Fruit fly (Drosophila melanogaster) whole organism, wandering third instar larva: Measurements from ENCODE around the gene SP555.

ENCODE experiments used
- Abd-B ChIP-seq: fragments of >200 bp; optimal IDR thresholded peaks from 2 replicates; lab custom pipeline; 2017; ENCODE audit warnings: missing biosample characterization, missing genetic modification characterization
- CG32264 ChIP-seq: fragments of 200-800 bp; sonication (Bioruptor generic); optimal IDR thresholded peaks from 2 replicates; lab custom pipeline; 2016; ENCODE audit warnings: missing biosample characterization, missing genetic modification characterization
- CG9705 ChIP-seq: fragments of 200-800 bp; sonication (Bioruptor generic); optimal IDR thresholded peaks from 2 replicates; lab custom pipeline; 2018; ENCODE audit warnings: missing biosample characterization, mild to moderate bottlenecking, missing genetic modification characterization
- Dif ChIP-seq: fragments of 200-275, 200-300 bp; sonication (Bioruptor generic); optimal IDR thresholded peaks from 2 replicates; lab custom pipeline; 2018; ENCODE audit warnings: missing biosample characterization, missing genetic modification characterization; ENCODE audit not compliant: partially characterized antibody
- HLH106 ChIP-seq: fragments of 200-800 bp; optimal IDR thresholded peaks from 3 replicates; lab custom pipeline; 2019; ENCODE audit warnings: missing biosample characterization, mild to moderate bottlenecking, missing genetic modification characterization, moderate library complexity
- Hnf4 ChIP-seq: fragments of 200-800 bp; sonication (Bioruptor generic); optimal IDR thresholded peaks from 2 replicates; lab custom pipeline; 2016; ENCODE audit warnings: missing biosample characterization, mild to moderate bottlenecking, missing genetic modification characterization
- Hr78 ChIP-seq: fragments of >200 bp; optimal IDR thresholded peaks from 2 replicates; lab custom pipeline; 2017; ENCODE audit warnings: missing biosample characterization, missing genetic modification characterization
- Hr83 ChIP-seq: fragments of 200-300 bp; sonication (Bioruptor generic); optimal IDR thresholded peaks from 2 replicates; lab custom pipeline; 2016; ENCODE audit warnings: missing biosample characterization, mild to moderate bottlenecking, missing genetic modification characterization, moderate library complexity; ENCODE audit not compliant: poor library complexity, severe bottlenecking
- Jra ChIP-seq: sonication (Bioruptor generic); optimal IDR thresholded peaks from 2 replicates; lab custom pipeline; 2016; ENCODE audit warnings: missing biosample characterization, missing genetic modification characterization
- Myc ChIP-seq: fragments of >200 bp; optimal IDR thresholded peaks from 2 replicates; lab custom pipeline; 2017
- OdsH ChIP-seq: fragments of 200-800 bp; sonication (Bioruptor generic); optimal IDR thresholded peaks from 2 replicates; lab custom pipeline; 2016; ENCODE audit warnings: missing biosample characterization, mild to moderate bottlenecking, missing genetic modification characterization
- Rel ChIP-seq, 2 experiments: fragments of 200-800 bp; sonication (Bioruptor generic) in 1 of 2; optimal IDR thresholded peaks; 2 replicates in 1 of 2; 3 replicates in 1 of 2; lab custom pipeline; 2016 to 2019; ENCODE audit warnings: mild to moderate bottlenecking in 2 of 2, missing biosample characterization in 2 of 2, missing genetic modification characterization in 2 of 2, moderate library complexity in 1 of 2
- Sp1 ChIP-seq: fragments of 200-800 bp; sonication (Bioruptor generic); optimal IDR thresholded peaks from 3 replicates; lab custom pipeline; 2019; ENCODE audit warnings: missing biosample characterization, mild to moderate bottlenecking, missing genetic modification characterization, moderate library complexity
- Vsx2 ChIP-seq: fragments of 200-300, 225-300 bp; sonication (Bioruptor generic); optimal IDR thresholded peaks from 2 replicates; lab custom pipeline; 2018; ENCODE audit warnings: missing biosample characterization, missing genetic modification characterization; ENCODE audit not compliant: partially characterized antibody
- brk ChIP-seq: fragments of 200-800 bp; sonication (Bioruptor generic); optimal IDR thresholded peaks from 2 replicates; lab custom pipeline; 2016; ENCODE audit warnings: missing biosample characterization, mild to moderate bottlenecking, missing genetic modification characterization
- dmrt93B ChIP-seq: fragments of 200-800 bp; sonication (Bioruptor generic); optimal IDR thresholded peaks from 2 replicates; lab custom pipeline; 2018; ENCODE audit warnings: missing biosample characterization, mild to moderate bottlenecking, missing genetic modification characterization
- dsf ChIP-seq: sonication (Bioruptor generic); optimal IDR thresholded peaks from 2 replicates; lab custom pipeline; 2016; ENCODE audit warnings: missing biosample characterization, missing genetic modification characterization, borderline replicate concordance
- ey ChIP-seq: fragments of 200-800 bp; sonication (Bioruptor generic); optimal IDR thresholded peaks from 2 replicates; lab custom pipeline; 2016; ENCODE audit warnings: missing biosample characterization, missing genetic modification characterization
- foxo ChIP-seq, 2 experiments: fragments of 200-800 bp; sonication (Bioruptor generic); optimal IDR thresholded peaks; 2 replicates in 1 of 2; 3 replicates in 1 of 2; lab custom pipeline; 2016 to 2017; ENCODE audit warnings: missing biosample characterization in 2 of 2, missing genetic modification characterization in 2 of 2
- fru ChIP-seq: fragments of 200-800 bp; sonication (Bioruptor generic); optimal IDR thresholded peaks from 3 replicates; lab custom pipeline; 2016; ENCODE audit warnings: missing biosample characterization, mild to moderate bottlenecking, missing genetic modification characterization
- h ChIP-seq: fragments of 200-800 bp; sonication (Bioruptor generic); optimal IDR thresholded peaks from 3 replicates; lab custom pipeline; 2016; ENCODE audit warnings: missing biosample characterization, mild to moderate bottlenecking, missing genetic modification characterization
- jim ChIP-seq: fragments of 175-275, 200-325 bp; sonication (Bioruptor generic); optimal IDR thresholded peaks from 2 replicates; lab custom pipeline; 2016; ENCODE audit warnings: missing biosample characterization, mild to moderate bottlenecking, missing genetic modification characterization
- lola ChIP-seq: fragments of >200 bp; optimal IDR thresholded peaks from 2 replicates; lab custom pipeline; 2017; ENCODE audit warnings: missing biosample characterization, missing genetic modification characterization
- psq ChIP-seq: fragments of 200-800 bp; sonication (Bioruptor generic); optimal IDR thresholded peaks from 3 replicates; lab custom pipeline; 2017; ENCODE audit warnings: missing biosample characterization, mild to moderate bottlenecking, missing genetic modification characterization, moderate library complexity
- rgr ChIP-seq: fragments of 200-800 bp; sonication (Bioruptor generic); optimal IDR thresholded peaks from 3 replicates; lab custom pipeline; 2016; ENCODE audit warnings: missing biosample characterization, mild to moderate bottlenecking, missing genetic modification characterization
- sage ChIP-seq: fragments of 200-800 bp; sonication (Bioruptor generic); optimal IDR thresholded peaks from 2 replicates; lab custom pipeline; 2016; ENCODE audit warnings: missing biosample characterization, mild to moderate bottlenecking, missing genetic modification characterization
- sv ChIP-seq: fragments of 200-800 bp; sonication (Bioruptor generic); optimal IDR thresholded peaks from 3 replicates; lab custom pipeline; 2016; ENCODE audit warnings: missing biosample characterization, missing genetic modification characterization
- usp ChIP-seq: fragments of >200 bp; optimal IDR thresholded peaks from 2 replicates; lab custom pipeline; 2017; ENCODE audit warnings: missing biosample characterization, missing genetic modification characterization

SP555 gene

DNA sequence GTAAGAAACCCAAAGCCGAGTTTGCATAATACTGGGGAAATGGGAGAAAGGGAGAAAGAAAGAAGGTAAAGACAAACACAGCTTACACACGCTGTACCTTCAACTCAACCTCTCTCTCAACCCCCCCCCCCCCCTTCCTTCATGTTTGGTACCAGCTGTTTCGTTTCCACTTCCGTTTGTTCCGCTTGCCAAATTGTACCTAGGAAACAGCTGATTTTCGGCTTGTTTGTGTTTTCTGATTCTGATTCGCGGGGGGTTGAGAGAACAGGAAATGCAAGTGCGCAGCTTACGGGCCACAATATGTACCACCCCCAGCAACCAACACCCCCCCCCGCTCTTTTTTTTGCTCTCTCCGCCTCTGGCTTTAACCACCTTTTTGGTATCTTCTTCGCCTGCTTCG, 26.4 kb downstream of the SP555 start:
- TF ChIP-seq psq (GFP tag; lab: Kevin White, UChicago) (peak; percentile 68), foxo (GFP tag; optimal IDR thresholded peaks at IDR 0.05; lab: Kevin White, UChicago) (no peak)

DNA sequence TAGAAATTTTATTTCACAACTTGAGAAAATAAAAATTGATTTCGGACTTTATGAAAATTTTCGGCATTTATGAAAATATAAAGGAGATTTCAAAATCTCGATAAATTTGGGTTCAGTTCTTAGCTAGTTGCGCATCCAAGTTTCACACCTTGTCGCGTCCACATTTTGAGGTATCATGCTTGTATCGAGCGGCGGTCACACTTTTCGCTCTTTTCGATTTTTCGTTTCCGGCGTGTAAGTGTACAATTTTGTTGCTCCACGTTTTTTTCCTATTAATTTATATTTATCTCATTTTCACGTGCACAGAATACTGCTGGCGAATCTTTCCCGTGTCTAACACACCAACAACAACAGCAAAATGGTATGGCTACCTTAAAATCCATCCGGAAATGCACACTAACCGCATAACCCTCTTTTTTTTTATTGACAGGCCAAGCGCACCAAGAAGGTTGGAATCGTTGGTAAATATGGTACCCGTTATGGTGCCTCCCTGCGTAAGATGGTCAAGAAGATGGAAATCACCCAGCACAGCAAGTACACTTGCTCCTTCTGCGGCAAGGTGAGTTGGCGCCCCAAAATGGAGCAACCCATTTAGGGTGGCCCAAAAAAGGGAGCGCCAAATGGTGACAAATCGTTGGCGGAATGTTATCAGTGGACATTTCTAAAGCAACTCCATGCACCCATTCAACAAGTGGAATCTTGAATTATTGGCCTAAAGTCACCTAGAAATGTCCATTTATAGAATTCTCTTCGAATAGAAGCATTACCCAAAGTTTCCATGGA, 33.5 kb downstream of the SP555 start, which contains the start of gene RpL37A:
RpL37A (plus strand) TSS at position 161 of the 783 bp plus-strand sequence.
- TF ChIP-seq HLH106 (peak; percentile 64), Jra (GFP tag; lab: Kevin White, UChicago) (peak; percentile 12), CG9705 (GFP tag; lab: Kevin White, UChicago) (peak; percentile 69), h (GFP tag; lab: Kevin White, UChicago) (peak; percentile 78), CG32264 (peak; percentile 43), usp (GFP tag; lab: Kevin White, UChicago) (no peak), Myc (lab: Kevin White, UChicago) (peak; percentile 5), dmrt93B (GFP tag; lab: Kevin White, UChicago) (peak; percentile 73), fru (GFP tag; lab: Kevin White, UChicago) (peak; percentile 52), rgr (GFP tag; lab: Kevin White, UChicago) (peak; percentile 89), Dif (GFP tag; lab: Kevin White, UChicago) (peak; percentile 19), Hr78 (GFP tag; lab: Kevin White, UChicago) (no peak), Sp1 (peak; percentile 73), psq (GFP tag; lab: Kevin White, UChicago) (peak; percentile 24), dsf (GFP tag; lab: Kevin White, UChicago) (peak; percentile 12), brk (GFP tag; lab: Kevin White, UChicago) (no peak), foxo (GFP tag; optimal IDR thresholded peaks at IDR 0.05; lab: Kevin White, UChicago) (peak in 1 of 2 experiments; percentile 62), Abd-B (GFP tag; lab: Kevin White, UChicago) (no peak), Vsx2 (GFP tag; lab: Kevin White, UChicago) (peak; percentile 38), OdsH (GFP tag; lab: Kevin White, UChicago) (peak; percentile 31), Hnf4 (GFP tag; lab: Kevin White, UChicago) (peak; percentile 12), ey (GFP tag; lab: Kevin White, UChicago) (no peak), Hr83 (GFP tag; lab: Kevin White, UChicago) (peak; percentile 86), jim (no peak), sage (GFP tag; lab: Kevin White, UChicago) (peak; percentile 73), sv (GFP tag; lab: Kevin White, UChicago) (peak; percentile 82), Rel (GFP tag; optimal IDR thresholded peaks at IDR 0.05; lab: Kevin White, UChicago) (peak; percentile 66), Rel (tag; optimal IDR thresholded peaks at IDR 0.05; lab: Kevin White, UChicago) (peak; percentile 50), lola (GFP tag; lab: Kevin White, UChicago) (no peak)

DNA sequence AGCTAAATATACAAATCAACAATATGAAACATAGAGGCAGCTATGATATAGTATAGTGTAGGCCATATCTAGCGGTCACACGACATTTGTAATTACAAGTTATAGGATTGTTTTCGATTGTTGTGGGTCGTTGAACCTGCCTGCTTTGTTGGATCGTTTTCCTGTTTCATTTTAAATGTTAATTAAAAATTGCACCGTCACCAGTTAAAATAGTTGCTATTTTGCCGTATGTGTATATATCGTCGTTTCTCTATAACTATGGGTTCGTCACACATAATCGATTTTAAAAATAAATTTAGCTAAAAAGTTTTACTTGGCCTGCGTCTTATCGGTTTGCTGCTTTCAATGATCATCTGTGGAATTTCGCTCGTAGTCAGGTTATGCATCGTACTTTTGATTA, 34.8 kb downstream of the SP555 start:
- TF ChIP-seq dmrt93B (GFP tag; lab: Kevin White, UChicago) (no peak), Rel (GFP tag; optimal IDR thresholded peaks at IDR 0.05; lab: Kevin White, UChicago) (no peak), Rel (tag; optimal IDR thresholded peaks at IDR 0.05; lab: Kevin White, UChicago) (no peak), Sp1 (no peak), psq (GFP tag; lab: Kevin White, UChicago) (no peak), CG32264 (no peak), Vsx2 (GFP tag; lab: Kevin White, UChicago) (no peak), dsf (GFP tag; lab: Kevin White, UChicago) (no peak), Hr78 (GFP tag; lab: Kevin White, UChicago) (no peak)

DNA sequence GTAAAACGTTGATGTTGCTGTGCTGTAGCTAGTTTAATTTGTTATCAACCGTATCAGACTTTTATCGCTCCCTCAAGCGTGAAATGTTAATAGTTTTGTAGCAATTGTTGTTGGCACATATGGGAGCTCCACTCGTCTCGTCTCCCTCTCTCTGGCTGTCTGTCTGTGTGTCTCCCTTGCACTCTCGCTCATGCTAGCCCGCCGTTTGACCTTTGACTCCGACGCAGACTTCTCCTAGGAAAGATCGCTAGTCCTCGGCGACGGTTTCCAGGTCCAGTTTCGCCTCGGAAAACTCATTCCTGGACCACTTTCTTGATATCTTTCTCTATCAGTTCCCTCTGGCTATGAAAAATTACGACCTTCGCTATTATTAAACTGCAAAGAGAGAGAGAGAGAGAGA, 41.7 kb downstream of the SP555 start:
- TF ChIP-seq Rel (GFP tag; optimal IDR thresholded peaks at IDR 0.05; lab: Kevin White, UChicago) (no peak), Rel (tag; optimal IDR thresholded peaks at IDR 0.05; lab: Kevin White, UChicago) (no peak), Abd-B (GFP tag; lab: Kevin White, UChicago) (no peak), Jra (GFP tag; lab: Kevin White, UChicago) (no peak), dmrt93B (GFP tag; lab: Kevin White, UChicago) (no peak), Sp1 (no peak), rgr (GFP tag; lab: Kevin White, UChicago) (no peak)
